Worm (Caenorhabditis elegans) whole organism, midembryonic: ENCODE data around the gene T20B3.1.

Experiments used
- T22C8.4 ChIP-seq: fragments of 200-800 bp; sonication (Bioruptor generic); IDR thresholded peaks from 2 replicates; pipeline ENCODE4 v1.3.6; 2022; ENCODE audit warnings: missing genetic modification characterization, missing compliant biosample characterization
- med-1 ChIP-seq: sonication (generic microtip); optimal IDR thresholded peaks from 2 replicates; lab custom pipeline; 2017; ENCODE audit warnings: missing genetic modification characterization, mild to moderate bottlenecking, missing compliant biosample characterization, antibody characterized with exemption, missing genetic modification reagents; ENCODE audit not compliant: insufficient read depth

- TF ChIP-seq med-1 (GFP tag; lab: Kevin White, UChicago), result no peak
- no peak for TF ChIP-seq T22C8.4
Measured at ce11 chrV:16831921-16832320, 16.6 kb downstream of the T20B3.1 start, which contains the start of gene srh-215.
